Worm (Caenorhabditis elegans) whole organism, L4/young adult: Measurements from ENCODE around the gene T22C8.1.

Experiments
- W03F9.2 ChIP-seq: fragments of 150-350 bp; optimal IDR thresholded peaks from 2 replicates; lab custom pipeline; 2014; ENCODE audit warnings: missing biosample characterization, missing genetic modification characterization
- dao-5 ChIP-seq: sonication (generic microtip); optimal IDR thresholded peaks from 2 replicates; lab custom pipeline; 2016; ENCODE audit warnings: missing genotype, missing genetic modification characterization, moderate library complexity, missing compliant biosample characterization
- him-1 ChIP-seq: sonication (generic microtip); optimal IDR thresholded peaks from 2 replicates; lab custom pipeline; 2016; ENCODE audit warnings: missing genotype, missing genetic modification reagents, missing genetic modification characterization, missing compliant biosample characterization

DNA sequence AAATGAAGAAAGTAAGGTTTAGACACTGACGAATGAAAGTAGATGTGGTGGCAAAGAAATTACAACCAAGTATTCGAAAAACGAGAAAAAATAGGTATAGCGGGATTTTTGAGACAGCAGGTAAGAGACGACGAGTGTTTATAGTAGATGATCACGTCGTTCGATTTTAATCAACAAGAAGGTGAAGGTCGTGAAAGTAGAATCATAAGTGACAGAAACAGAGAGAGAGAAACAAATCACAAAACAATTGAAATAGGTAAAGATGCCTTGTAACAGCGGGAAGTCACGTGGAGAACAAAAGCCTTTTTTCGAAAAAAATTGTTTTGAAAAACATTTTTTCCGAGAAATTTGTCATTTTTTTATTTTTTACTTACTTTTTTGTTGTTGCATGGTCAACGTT lies 17.5 kb downstream of the T22C8.1 start, which contains the start of gene T22C8.6:
- TF ChIP-seq W03F9.2 (tag; lab: Kevin White, UChicago) (no peak), dao-5 (tag; lab: Kevin White, UChicago) (no peak), him-1 (no peak)
